Fruit fly (Drosophila melanogaster): ENCODE measurements around the gene mRpS2.

The mRpS2 gene

dm6 chr2L:4813023-4813339 is 37.2 kb downstream of the mRpS2 start:
- TF ChIP-seq usp (GFP tag; optimal IDR thresholded peaks at IDR 0.05) (no peak), Dll (optimal IDR thresholded peaks at IDR 0.05) (no peak)

dm6 chr2L:4812261-4813022 is 37.8 kb downstream of the mRpS2 start, which contains the start of gene CG15629:
TSS of gene CG15629 (plus strand) at chr2L:4813009.
- TF ChIP-seq usp (GFP tag; optimal IDR thresholded peaks at IDR 0.05) (no peak), CG8478 (optimal IDR thresholded peaks at IDR 0.05) (no peak), EcR (GFP tag; optimal IDR thresholded peaks at IDR 0.05) (no peak), pan (optimal IDR thresholded peaks at IDR 0.05) (no peak), Dll (optimal IDR thresholded peaks at IDR 0.05) (no peak), psq (optimal IDR thresholded peaks at IDR 0.05) (no peak)

- peak in 1 of 2 experiments; percentile 46 for TF ChIP-seq EcR (GFP tag; optimal IDR thresholded peaks at IDR 0.05)
- peak; percentile 89 for TF ChIP-seq CG8478 (optimal IDR thresholded peaks at IDR 0.05)
- TF ChIP-seq pan (optimal IDR thresholded peaks at IDR 0.05): no peak
These were observed 38.6 kb downstream of the mRpS2 start for dm6 chr2L:4811491-4812058.

- TF ChIP-seq EcR (GFP tag; optimal IDR thresholded peaks at IDR 0.05): peak in 1 of 2 experiments; percentile 28
- TF ChIP-seq usp (GFP tag; optimal IDR thresholded peaks at IDR 0.05): no peak
- TF ChIP-seq Dll (optimal IDR thresholded peaks at IDR 0.05): peak; percentile 58
These were observed 39.3 kb downstream of the mRpS2 start for dm6 chr2L:4810697-4811490.

- TF ChIP-seq CG8478 (optimal IDR thresholded peaks at IDR 0.05) (peak; percentile 79), pan (optimal IDR thresholded peaks at IDR 0.05) (no peak), EcR (GFP tag; optimal IDR thresholded peaks at IDR 0.05) (no peak), Dll (optimal IDR thresholded peaks at IDR 0.05) (no peak)
These were observed 40.1 kb downstream of the mRpS2 start for dm6 chr2L:4810044-4810609.

- no peak for TF ChIP-seq pan (optimal IDR thresholded peaks at IDR 0.05)
- no peak for TF ChIP-seq usp (GFP tag; optimal IDR thresholded peaks at IDR 0.05)
- TF ChIP-seq CG8478 (optimal IDR thresholded peaks at IDR 0.05): no peak
- no peak for TF ChIP-seq EcR (GFP tag; optimal IDR thresholded peaks at IDR 0.05)
- no peak for TF ChIP-seq Dll (optimal IDR thresholded peaks at IDR 0.05)
- TF ChIP-seq psq (optimal IDR thresholded peaks at IDR 0.05): no peak
These were observed 42.1 kb downstream of the mRpS2 start for dm6 chr2L:4807953-4808604.

- TF ChIP-seq usp (GFP tag; optimal IDR thresholded peaks at IDR 0.05) (no peak), pan (optimal IDR thresholded peaks at IDR 0.05) (no peak), Dll (optimal IDR thresholded peaks at IDR 0.05) (no peak), psq (optimal IDR thresholded peaks at IDR 0.05) (no peak), CG8478 (optimal IDR thresholded peaks at IDR 0.05) (no peak), EcR (GFP tag; optimal IDR thresholded peaks at IDR 0.05) (no peak)
These were observed 44.1 kb downstream of the mRpS2 start for dm6 chr2L:4806109-4806508.

dm6 chr2L:4801705-4802216 is 48.5 kb downstream of the mRpS2 start, which contains the start of gene slf:
TSS of gene slf (minus strand) at chr2L:4801923.
- TF ChIP-seq CG8478 (optimal IDR thresholded peaks at IDR 0.05) (no peak), EcR (GFP tag; optimal IDR thresholded peaks at IDR 0.05) (no peak), usp (GFP tag; optimal IDR thresholded peaks at IDR 0.05) (no peak), Dll (optimal IDR thresholded peaks at IDR 0.05) (no peak), pan (optimal IDR thresholded peaks at IDR 0.05) (no peak), psq (optimal IDR thresholded peaks at IDR 0.05) (no peak)

- TF ChIP-seq EcR (GFP tag; optimal IDR thresholded peaks at IDR 0.05) (no peak), CG8478 (optimal IDR thresholded peaks at IDR 0.05) (no peak), psq (optimal IDR thresholded peaks at IDR 0.05) (no peak), Dll (optimal IDR thresholded peaks at IDR 0.05) (no peak), pan (optimal IDR thresholded peaks at IDR 0.05) (no peak), usp (GFP tag; optimal IDR thresholded peaks at IDR 0.05) (no peak)
These were observed 50.2 kb downstream of the mRpS2 start for dm6 chr2L:4800033-4800432.

Measured in whole organism.